Worm (Caenorhabditis elegans) whole organism, mixed stage, embryonic: ENCODE data around the gene T16A9.5.
"Not testable (repeated sequence)": the region's sequence is repeated elsewhere in the genome, so short reads cannot be mapped to it uniquely, and the experiment has no call there.

Experiments used
- M03D4.4 ChIP-seq: sonication (generic microtip); optimal IDR thresholded peaks from 2 replicates; lab custom pipeline; 2017; ENCODE audit warnings: mild to moderate bottlenecking, missing genetic modification characterization, missing compliant biosample characterization
- ceh-39 ChIP-seq: fragments of 150-350 bp; optimal IDR thresholded peaks from 2 replicates; lab custom pipeline; 2014; ENCODE audit warnings: missing biosample characterization, missing genetic modification characterization
- ceh-43 ChIP-seq: fragments of 200-800 bp; sonication (Bioruptor generic); optimal IDR thresholded peaks from 2 replicates; lab custom pipeline; 2018; ENCODE audit warnings: mild to moderate bottlenecking, missing genetic modification characterization, moderate library complexity, missing compliant biosample characterization
- ceh-83 ChIP-seq: fragments of 200-800 bp; sonication (Bioruptor generic); optimal IDR thresholded peaks from 2 replicates; lab custom pipeline; 2018; ENCODE audit warnings: mild to moderate bottlenecking, missing genetic modification characterization, missing compliant biosample characterization
- ces-1 ChIP-seq: fragments of 150-350 bp; optimal IDR thresholded peaks from 2 replicates; lab custom pipeline; 2014; ENCODE audit warnings: missing biosample characterization, missing genetic modification reagents, missing genetic modification characterization
- cnd-1 ChIP-seq: fragments of 200-800 bp; sonication (Bioruptor generic); optimal IDR thresholded peaks from 2 replicates; lab custom pipeline; 2018; ENCODE audit warnings: mild to moderate bottlenecking, missing genetic modification characterization, missing compliant biosample characterization
- drap-1 ChIP-seq: fragments of 200-800 bp; sonication (Bioruptor generic); optimal IDR thresholded peaks from 3 replicates; lab custom pipeline; 2018; ENCODE audit warnings: mild to moderate bottlenecking, missing genetic modification characterization, missing compliant biosample characterization
- elt-3 ChIP-seq: fragments of 150-350 bp; optimal IDR thresholded peaks from 2 replicates; lab custom pipeline; 2014; ENCODE audit warnings: missing biosample characterization, missing genetic modification characterization
- flh-1 ChIP-seq: fragments of 200-800 bp; sonication (Bioruptor generic); optimal IDR thresholded peaks from 2 replicates; lab custom pipeline; 2018; ENCODE audit warnings: mild to moderate bottlenecking, missing genetic modification characterization, moderate library complexity, missing compliant biosample characterization
- ham-2 ChIP-seq: fragments of 200-800 bp; sonication (Bioruptor generic); optimal IDR thresholded peaks from 2 replicates; lab custom pipeline; 2018; ENCODE audit warnings: mild to moderate bottlenecking, missing genetic modification characterization, missing compliant biosample characterization
- hlh-1 ChIP-seq: fragments of 150-350 bp; optimal IDR thresholded peaks from 2 replicates; lab custom pipeline; 2014; ENCODE audit warnings: missing biosample characterization, missing genetic modification reagents, missing genetic modification characterization
- lin-13 ChIP-seq: fragments of 150-350 bp; optimal IDR thresholded peaks from 2 replicates; lab custom pipeline; 2014; ENCODE audit warnings: missing biosample characterization, missing genetic modification characterization
- lin-32 ChIP-seq: fragments of 200-800 bp; sonication (Bioruptor generic); optimal IDR thresholded peaks from 2 replicates; lab custom pipeline; 2018; ENCODE audit warnings: mild to moderate bottlenecking, missing genetic modification characterization, missing compliant biosample characterization
- lsy-2 ChIP-seq: fragments of 150-350 bp; optimal IDR thresholded peaks from 2 replicates; lab custom pipeline; 2014; ENCODE audit warnings: missing biosample characterization, missing genetic modification characterization
- mab-5 ChIP-seq: fragments of 150-350 bp; optimal IDR thresholded peaks from 2 replicates; lab custom pipeline; 2014; ENCODE audit warnings: missing biosample characterization, missing genetic modification characterization
- mep-1 ChIP-seq: fragments of 150-350 bp; optimal IDR thresholded peaks from 2 replicates; lab custom pipeline; 2017; ENCODE audit warnings: missing biosample characterization, missing genetic modification reagents, missing genetic modification characterization, inconsistent platforms
- mls-2 ChIP-seq: sonication (generic microtip); optimal IDR thresholded peaks from 2 replicates; lab custom pipeline; 2016; ENCODE audit warnings: mild to moderate bottlenecking, missing genetic modification characterization, moderate library complexity, missing compliant biosample characterization
- nhr-12 ChIP-seq: fragments of 150-350 bp; optimal IDR thresholded peaks from 2 replicates; lab custom pipeline; 2014; ENCODE audit warnings: missing biosample characterization, missing genetic modification characterization
- nhr-2 ChIP-seq: fragments of 150-350 bp; optimal IDR thresholded peaks from 2 replicates; lab custom pipeline; 2014; ENCODE audit warnings: missing biosample characterization, missing genetic modification characterization
- nhr-237 ChIP-seq: fragments of 150-350 bp; optimal IDR thresholded peaks from 2 replicates; lab custom pipeline; 2014; ENCODE audit warnings: missing biosample characterization, missing genetic modification characterization
- nhr-28 ChIP-seq: fragments of 150-350 bp; optimal IDR thresholded peaks from 2 replicates; lab custom pipeline; 2014; ENCODE audit warnings: missing biosample characterization, missing genetic modification characterization
- pha-4 ChIP-seq: fragments of 150-350 bp; optimal IDR thresholded peaks from 2 replicates; lab custom pipeline; 2018; ENCODE audit warnings: missing biosample characterization, missing genetic modification reagents, missing genetic modification characterization
- sem-2 ChIP-seq: fragments of 200-800 bp; sonication (Bioruptor generic); optimal IDR thresholded peaks from 2 replicates; lab custom pipeline; 2018; ENCODE audit warnings: mild to moderate bottlenecking, missing genetic modification characterization, missing compliant biosample characterization
- snpc-4 ChIP-seq: fragments of 150-350 bp; optimal IDR thresholded peaks from 2 replicates; lab custom pipeline; 2014; ENCODE audit warnings: missing biosample characterization, missing genetic modification characterization
- sptf-1 ChIP-seq: sonication (generic microtip); optimal IDR thresholded peaks from 2 replicates; lab custom pipeline; 2017; ENCODE audit warnings: mild to moderate bottlenecking, missing genetic modification characterization, moderate library complexity, missing compliant biosample characterization
- unc-120 ChIP-seq: sonication (generic microtip); optimal IDR thresholded peaks from 2 replicates; lab custom pipeline; 2017; ENCODE audit warnings: missing genetic modification characterization, missing compliant biosample characterization; ENCODE audit not compliant: poor library complexity, severe bottlenecking
- unc-39 ChIP-seq: fragments of 150-350 bp; optimal IDR thresholded peaks from 2 replicates; lab custom pipeline; 2014; ENCODE audit warnings: missing biosample characterization, missing genetic modification characterization
- unc-62 ChIP-seq: fragments of 150-350 bp; optimal IDR thresholded peaks from 2 replicates; lab custom pipeline; 2014; ENCODE audit warnings: missing biosample characterization, missing genetic modification reagents, missing genetic modification characterization
- ztf-11 ChIP-seq: fragments of 150-350 bp; optimal IDR thresholded peaks from 2 replicates; lab custom pipeline; 2014; ENCODE audit warnings: missing biosample characterization, missing genetic modification characterization

T16A9.5 gene

DNA sequence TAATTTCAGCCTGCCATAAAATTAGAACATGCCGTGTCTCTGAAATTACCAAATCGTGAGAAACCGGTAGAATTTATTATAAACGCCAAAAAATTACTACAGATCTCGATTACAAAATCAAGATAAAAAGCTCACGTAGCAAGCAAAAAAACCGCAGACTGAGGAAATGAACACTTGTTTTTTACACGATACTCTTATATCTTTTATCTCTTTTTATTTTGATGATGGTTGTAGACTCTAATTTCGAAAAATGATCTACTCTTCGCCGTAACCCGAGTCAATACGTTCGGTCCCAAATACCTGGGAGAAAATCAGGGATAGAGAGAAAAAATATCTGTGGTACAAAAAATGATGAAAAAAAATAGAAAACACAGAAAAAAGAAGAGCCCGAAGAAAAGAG, 8.1 kb upstream of the T16A9.5 start:
- no peak for TF ChIP-seq M03D4.4 (tag; lab: Kevin White, UChicago)
- no peak for TF ChIP-seq sem-2
- no peak for TF ChIP-seq ceh-83 (GFP tag; lab: Kevin White, UChicago)
- no peak for TF ChIP-seq hlh-1 (tag; lab: Kevin White, UChicago)
- no peak for TF ChIP-seq lin-13 (tag; lab: Kevin White, UChicago)
- no peak for TF ChIP-seq nhr-12
- TF ChIP-seq elt-3 = no peak
- TF ChIP-seq nhr-237 (tag; lab: Kevin White, UChicago) = no peak
- no peak for TF ChIP-seq ces-1 (GFP tag; lab: Kevin White, UChicago)
- TF ChIP-seq nhr-2 (tag; lab: Kevin White, UChicago) = no peak
- no peak for TF ChIP-seq mls-2 (tag; lab: Kevin White, UChicago)

DNA sequence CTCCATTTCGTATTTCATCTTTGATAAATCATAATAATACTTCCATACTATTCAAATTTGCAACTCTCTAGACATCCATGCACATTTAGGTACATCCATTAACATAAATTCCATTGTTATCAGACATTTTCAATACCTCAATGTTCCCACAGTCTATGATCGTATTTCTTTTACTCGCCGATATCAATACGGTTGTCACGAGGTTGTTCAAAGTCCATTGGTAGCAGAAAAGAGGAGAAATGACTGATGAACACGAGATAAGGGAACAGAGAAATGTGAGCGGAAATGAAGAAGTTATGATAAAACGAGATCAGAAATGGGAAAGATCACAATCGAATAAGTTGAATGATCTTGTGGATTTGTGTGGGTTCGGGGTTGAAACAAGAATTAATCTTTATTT, 2.2 kb downstream of the T16A9.5 start:
- TF ChIP-seq ztf-11 (tag; lab: Kevin White, UChicago) (no peak), hlh-1 (tag; lab: Kevin White, UChicago) (no peak), pha-4 (tag; lab: Kevin White, UChicago) (no peak), mls-2 (tag; lab: Kevin White, UChicago) (no peak), ham-2 (GFP tag; lab: Kevin White, UChicago) (no peak), mep-1 (tag; lab: Kevin White, UChicago) (no peak), unc-120 (tag; lab: Kevin White, UChicago) (no peak), lin-32 (GFP tag; lab: Kevin White, UChicago) (no peak), snpc-4 (no peak), ces-1 (GFP tag; lab: Kevin White, UChicago) (no peak), elt-3 (no peak), lsy-2 (tag; lab: Kevin White, UChicago) (no peak), nhr-2 (tag; lab: Kevin White, UChicago) (no peak)

DNA sequence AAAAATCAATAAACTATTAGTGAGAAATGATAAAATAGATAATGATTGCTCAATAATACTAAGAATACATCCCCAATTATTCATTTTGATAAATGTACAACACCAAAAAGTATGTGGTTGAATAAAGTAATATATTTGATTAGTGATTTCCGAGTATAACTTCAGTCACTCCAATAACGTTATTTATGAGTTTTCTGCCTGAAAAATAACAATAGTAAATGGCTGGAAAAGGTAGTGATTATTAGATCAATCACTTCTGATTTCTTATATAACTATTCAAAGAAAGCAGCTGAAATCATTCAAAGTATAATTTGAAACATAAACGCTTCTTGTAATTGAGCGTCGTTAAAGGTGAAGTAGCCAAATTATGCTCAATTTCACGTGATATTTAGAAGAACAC, 4.3 kb downstream of the T16A9.5 start, which contains the start of gene str-230:
Gene str-230, minus strand, starts transcription at position 101 of the 400 bp plus-strand sequence.
- TF ChIP-seq cnd-1 (tag; lab: Kevin White, UChicago) (no peak), nhr-2 (tag; lab: Kevin White, UChicago) (no peak), nhr-28 (tag; lab: Kevin White, UChicago) (no peak), drap-1 (GFP tag; lab: Kevin White, UChicago) (no peak), lsy-2 (tag; lab: Kevin White, UChicago) (no peak), ceh-39 (tag; lab: Kevin White, UChicago) (no peak), unc-62 (GFP tag; lab: Kevin White, UChicago) (no peak), snpc-4 (no peak), mep-1 (tag; lab: Kevin White, UChicago) (no peak), mab-5 (tag; lab: Kevin White, UChicago) (no peak), nhr-12 (no peak), flh-1 (GFP tag; lab: Kevin White, UChicago) (no peak)

ce11 chrV:14205214-14205613, 9.8 kb downstream of the T16A9.5 start, which contains the start of gene T16A9.3:
TSS of gene T16A9.3 (plus strand) at chrV:14205514.
- TF ChIP-seq ceh-83 (GFP tag; lab: Kevin White, UChicago); mab-5 (tag; lab: Kevin White, UChicago); hlh-1 (tag; lab: Kevin White, UChicago): not testable (repeated sequence)

- TF ChIP-seq drap-1 (GFP tag; lab: Kevin White, UChicago) (no peak), mep-1 (tag; lab: Kevin White, UChicago) (peak; percentile 11), hlh-1 (tag; lab: Kevin White, UChicago) (no peak), nhr-237 (tag; lab: Kevin White, UChicago) (peak; percentile 84), elt-3 (peak; percentile 76), lin-32 (GFP tag; lab: Kevin White, UChicago) (no peak), ceh-43 (GFP tag; lab: Kevin White, UChicago) (no peak), sem-2 (no peak), ces-1 (GFP tag; lab: Kevin White, UChicago) (peak; percentile 17), snpc-4 (no peak), nhr-2 (tag; lab: Kevin White, UChicago) (no peak), sptf-1 (tag; lab: Kevin White, UChicago) (no peak), ztf-11 (tag; lab: Kevin White, UChicago) (no peak), unc-39 (no peak), unc-62 (GFP tag; lab: Kevin White, UChicago) (peak; percentile 46), lsy-2 (tag; lab: Kevin White, UChicago) (no peak)
- TF ChIP-seq, all 35 proteins: peak for 5
Observed at ce11 chrV:14200086-14200485, 14.9 kb downstream of the T16A9.5 start.
